Worm (Caenorhabditis elegans): Measurements from ENCODE around the gene tbh-1.

- TF ChIP-seq tbx-2 (tag; optimal IDR thresholded peaks at IDR 0.05) = no peak
- TF ChIP-seq hlh-17 (GFP tag; optimal IDR thresholded peaks at IDR 0.05; ENCODE audit: borderline replicate concordance) = no peak
- no peak for TF ChIP-seq nhr-12 (tag; optimal IDR thresholded peaks at IDR 0.05)
- TF ChIP-seq nhr-71 (tag; optimal IDR thresholded peaks at IDR 0.05) = peak; percentile 52
- TF ChIP-seq nhr-84 (tag; optimal IDR thresholded peaks at IDR 0.05) = no peak
- no peak for TF ChIP-seq ces-1 (GFP tag; optimal IDR thresholded peaks at IDR 0.05)
- no peak for TF ChIP-seq ceh-82 (tag; optimal IDR thresholded peaks at IDR 0.05)
- TF ChIP-seq nhr-77 (tag; optimal IDR thresholded peaks at IDR 0.05) = no peak
- TF ChIP-seq ama-1 (optimal IDR thresholded peaks at IDR 0.05) = no peak
These were observed 28.6 kb upstream of the tbh-1 start for ce11 chrX:15533260-15533659.

Data from whole organism, L1 larva.